Fruit fly (Drosophila melanogaster): ENCODE results near the gene VAChT.
A peak's percentile ranks its signal among the peaks of the same experiment; 100 is the strongest.

VAChT gene

DNA sequence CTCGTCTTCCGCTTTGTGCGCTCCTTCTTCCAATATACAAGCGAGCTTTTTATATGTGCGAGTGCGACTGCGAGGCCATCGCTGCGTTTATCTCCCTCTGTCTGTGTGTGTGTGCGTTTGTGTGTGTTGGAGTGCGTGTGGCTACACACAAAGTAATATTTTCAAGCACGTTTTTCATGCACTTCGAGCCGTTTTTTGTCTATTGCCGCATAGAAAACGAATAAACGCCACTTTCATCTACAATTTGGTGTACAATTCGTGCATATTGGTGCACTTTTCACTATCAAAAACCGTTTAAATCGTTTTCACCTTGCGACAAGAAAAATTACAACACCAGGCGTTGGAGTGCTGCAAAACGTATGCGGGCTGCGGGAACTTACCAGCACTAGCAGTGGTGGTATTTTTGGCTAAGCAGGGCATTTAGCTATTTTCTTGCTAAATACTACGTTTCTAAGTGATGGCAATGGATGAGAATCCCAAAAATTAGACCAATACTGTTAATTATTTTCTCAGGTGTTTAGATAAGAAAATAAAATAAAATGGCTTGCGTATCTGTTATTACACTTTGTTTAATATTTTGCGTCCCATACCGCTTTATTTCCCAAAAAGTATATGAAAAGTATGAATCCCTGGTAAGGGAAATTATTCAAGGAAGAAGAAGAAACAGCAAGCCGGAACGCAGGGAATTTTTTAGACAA, 46.2 kb upstream of the VAChT start, which contains the start of the genes CG31224 and CstF64 (continued):
- TF ChIP-seq ap (GFP tag; IDR thresholded peaks at IDR 0.05), result peak; percentile 75
- TF ChIP-seq Tbp (GFP tag; optimal IDR thresholded peaks at IDR 0.05), result no peak
- TF ChIP-seq corto (GFP tag; optimal IDR thresholded peaks at IDR 0.05), result no peak
- peak; percentile 67 for TF ChIP-seq CG12236 (GFP tag; optimal IDR thresholded peaks at IDR 0.05)
- TF ChIP-seq Spps (tag; optimal IDR thresholded peaks at IDR 0.05), result peak; percentile 73
- TF ChIP-seq Eip74EF (GFP tag; optimal IDR thresholded peaks at IDR 0.05), result peak in 1 of 2 experiments; percentile 6
- peak; percentile 34; the same call in 1 of the 3 replicates for TF ChIP-seq CG16813 (GFP tag; IDR thresholded peaks at IDR 0.05; ENCODE audit: partially characterized antibody)
- peak; percentile 79 for TF ChIP-seq slp2 (GFP tag; optimal IDR thresholded peaks at IDR 0.05)
- no peak for TF ChIP-seq h (optimal IDR thresholded peaks at IDR 0.05)
- TF ChIP-seq CG6654 (GFP tag; optimal IDR thresholded peaks at IDR 0.05), result peak; percentile 42
- TF ChIP-seq CG34422 (GFP tag; IDR thresholded peaks at IDR 0.05), result peak; percentile 79; the same call in 1 of the 3 replicates
- peak; percentile 58 for TF ChIP-seq CG3995 (GFP tag; optimal IDR thresholded peaks at IDR 0.05)
- peak; percentile 68 for TF ChIP-seq Six4 (GFP tag; optimal IDR thresholded peaks at IDR 0.05)
- peak; percentile 84 for TF ChIP-seq Fer1 (GFP tag; optimal IDR thresholded peaks at IDR 0.05)
- peak; percentile 83 for TF ChIP-seq CG18476 (GFP tag; optimal IDR thresholded peaks at IDR 0.05)
- peak; percentile 93 for TF ChIP-seq Mad (GFP tag; optimal IDR thresholded peaks at IDR 0.05)
- peak; percentile 94 for TF ChIP-seq Ets97D (GFP tag; optimal IDR thresholded peaks at IDR 0.05)
- TF ChIP-seq CG6791 (GFP tag; IDR thresholded peaks at IDR 0.05; ENCODE audit: partially characterized antibody), result no peak
- peak; percentile 76 for TF ChIP-seq Sin3A (optimal IDR thresholded peaks at IDR 0.05)
- TF ChIP-seq rib (GFP tag; IDR thresholded peaks at IDR 0.05), result 0 out of 2 replicates have a peak, but pooled peaks have one; percentile 44
- peak; percentile 79 for TF ChIP-seq CG4730 (GFP tag; IDR thresholded peaks at IDR 0.05)
- TF ChIP-seq CG1832 (GFP tag; optimal IDR thresholded peaks at IDR 0.05), result peak; percentile 48
- no peak for TF ChIP-seq CG14860 (GFP tag; IDR thresholded peaks at IDR 0.05; ENCODE audit: partially characterized antibody)
- peak; percentile 82 for TF ChIP-seq CG11723 (GFP tag; optimal IDR thresholded peaks at IDR 0.05)
- peak; percentile 64; the same call in 2 of the 3 replicates for TF ChIP-seq CG3726 (GFP tag; IDR thresholded peaks at IDR 0.05)
- peak; percentile 75 for TF ChIP-seq CG2116 (GFP tag; optimal IDR thresholded peaks at IDR 0.05)
- peak; percentile 89 for TF ChIP-seq CG12942 (GFP tag; optimal IDR thresholded peaks at IDR 0.05)
- TF ChIP-seq Dek (tag; optimal IDR thresholded peaks at IDR 0.05), result no peak
- TF ChIP-seq pho (GFP tag; optimal IDR thresholded peaks at IDR 0.05), result peak; percentile 90
- peak; percentile 77 for TF ChIP-seq MBD-R2 (GFP tag; IDR thresholded peaks at IDR 0.05)
- TF ChIP-seq CG6765 (GFP tag; optimal IDR thresholded peaks at IDR 0.05), result peak; percentile 61
- peak; percentile 37 for TF ChIP-seq Asciz (GFP tag; optimal IDR thresholded peaks at IDR 0.05)
- TF ChIP-seq Dip2 (GFP tag; IDR thresholded peaks at IDR 0.05), result no peak
- TF ChIP-seq fd102C (GFP tag; optimal IDR thresholded peaks at IDR 0.05), result peak; percentile 15
- TF ChIP-seq CG32767 (GFP tag; IDR thresholded peaks at IDR 0.05), result peak; percentile 66; the same call in 1 of the 2 replicates
- peak; percentile 52 for TF ChIP-seq Ravus (GFP tag; IDR thresholded peaks at IDR 0.05)
- peak; percentile 57 for TF ChIP-seq lbe (GFP tag; optimal IDR thresholded peaks at IDR 0.05)
- 0 out of 4 replicates have a peak, but pooled peaks have one; percentile 28 for TF ChIP-seq Dll (GFP tag; IDR thresholded peaks at IDR 0.05; ENCODE audit: partially characterized antibody)
- peak in 1 of 3 experiments; percentile 78 for TF ChIP-seq lola (GFP tag; optimal IDR thresholded peaks at IDR 0.05)
- TF ChIP-seq CG43689 (GFP tag; IDR thresholded peaks at IDR 0.05), result peak; percentile 58
- TF ChIP-seq Stat92E (GFP tag; optimal IDR thresholded peaks at IDR 0.05), result peak in 1 of 3 experiments; percentile 73
- peak; percentile 83 for TF ChIP-seq CG4424 (GFP tag; optimal IDR thresholded peaks at IDR 0.05)
- peak; percentile 80 for TF ChIP-seq hkb (optimal IDR thresholded peaks at IDR 0.05)
- peak; percentile 76 for TF ChIP-seq hkb (GFP tag; IDR thresholded peaks at IDR 0.05)
- peak; percentile 91 for TF ChIP-seq chn (GFP tag; optimal IDR thresholded peaks at IDR 0.05)
- peak; percentile 83 for TF ChIP-seq CG10366 (GFP tag; IDR thresholded peaks at IDR 0.05)
- no peak for TF ChIP-seq CG1529 (GFP tag; optimal IDR thresholded peaks at IDR 0.05)
- TF ChIP-seq CG13775 (GFP tag; optimal IDR thresholded peaks at IDR 0.05), result peak; percentile 91
- peak; percentile 93 for TF ChIP-seq CG9932 (GFP tag; IDR thresholded peaks at IDR 0.05)

Data from whole organism, embryonic.